Worm (Caenorhabditis elegans) whole organism, mixed stage, embryonic: ENCODE measurements around the gene clc-26.

ENCODE experiments used
- bed-3 ChIP-seq: fragments of 200-800 bp; sonication (Bioruptor generic); optimal IDR thresholded peaks from 3 replicates; lab custom pipeline; 2018; ENCODE audit warnings: mild to moderate bottlenecking, missing genetic modification characterization, moderate library complexity, missing compliant biosample characterization
- blmp-1 ChIP-seq: fragments of 150-350 bp; optimal IDR thresholded peaks from 2 replicates; lab custom pipeline; 2014; ENCODE audit warnings: missing biosample characterization, missing genetic modification characterization
- ceh-43 ChIP-seq: fragments of 200-800 bp; sonication (Bioruptor generic); optimal IDR thresholded peaks from 2 replicates; lab custom pipeline; 2018; ENCODE audit warnings: mild to moderate bottlenecking, missing genetic modification characterization, moderate library complexity, missing compliant biosample characterization
- ceh-83 ChIP-seq: fragments of 200-800 bp; sonication (Bioruptor generic); optimal IDR thresholded peaks from 2 replicates; lab custom pipeline; 2018; ENCODE audit warnings: mild to moderate bottlenecking, missing genetic modification characterization, missing compliant biosample characterization
- ces-1 ChIP-seq: fragments of 150-350 bp; optimal IDR thresholded peaks from 2 replicates; lab custom pipeline; 2014; ENCODE audit warnings: missing biosample characterization, missing genetic modification reagents, missing genetic modification characterization
- cnd-1 ChIP-seq: fragments of 200-800 bp; sonication (Bioruptor generic); optimal IDR thresholded peaks from 2 replicates; lab custom pipeline; 2018; ENCODE audit warnings: mild to moderate bottlenecking, missing genetic modification characterization, missing compliant biosample characterization
- drap-1 ChIP-seq: fragments of 200-800 bp; sonication (Bioruptor generic); optimal IDR thresholded peaks from 3 replicates; lab custom pipeline; 2018; ENCODE audit warnings: mild to moderate bottlenecking, missing genetic modification characterization, missing compliant biosample characterization
- elt-1 ChIP-seq: sonication (generic microtip); optimal IDR thresholded peaks from 2 replicates; lab custom pipeline; 2017; ENCODE audit warnings: missing genetic modification characterization, mild to moderate bottlenecking, missing compliant biosample characterization, antibody characterized with exemption, moderate library complexity, borderline replicate concordance; ENCODE audit not compliant: insufficient read depth
- elt-3 ChIP-seq: fragments of 150-350 bp; optimal IDR thresholded peaks from 2 replicates; lab custom pipeline; 2014; ENCODE audit warnings: missing biosample characterization, missing genetic modification characterization
- flh-1 ChIP-seq: fragments of 200-800 bp; sonication (Bioruptor generic); optimal IDR thresholded peaks from 2 replicates; lab custom pipeline; 2018; ENCODE audit warnings: mild to moderate bottlenecking, missing genetic modification characterization, moderate library complexity, missing compliant biosample characterization
- hlh-1 ChIP-seq: fragments of 150-350 bp; optimal IDR thresholded peaks from 2 replicates; lab custom pipeline; 2014; ENCODE audit warnings: missing biosample characterization, missing genetic modification reagents, missing genetic modification characterization
- lin-13 ChIP-seq: fragments of 150-350 bp; optimal IDR thresholded peaks from 2 replicates; lab custom pipeline; 2014; ENCODE audit warnings: missing biosample characterization, missing genetic modification characterization
- lin-32 ChIP-seq: fragments of 200-800 bp; sonication (Bioruptor generic); optimal IDR thresholded peaks from 2 replicates; lab custom pipeline; 2018; ENCODE audit warnings: mild to moderate bottlenecking, missing genetic modification characterization, missing compliant biosample characterization
- lsy-2 ChIP-seq: fragments of 150-350 bp; optimal IDR thresholded peaks from 2 replicates; lab custom pipeline; 2014; ENCODE audit warnings: missing biosample characterization, missing genetic modification characterization
- mab-5 ChIP-seq: fragments of 150-350 bp; optimal IDR thresholded peaks from 2 replicates; lab custom pipeline; 2014; ENCODE audit warnings: missing biosample characterization, missing genetic modification characterization
- mep-1 ChIP-seq: fragments of 150-350 bp; optimal IDR thresholded peaks from 2 replicates; lab custom pipeline; 2017; ENCODE audit warnings: missing biosample characterization, missing genetic modification reagents, missing genetic modification characterization, inconsistent platforms
- mls-2 ChIP-seq: sonication (generic microtip); optimal IDR thresholded peaks from 2 replicates; lab custom pipeline; 2016; ENCODE audit warnings: mild to moderate bottlenecking, missing genetic modification characterization, moderate library complexity, missing compliant biosample characterization
- nhr-2 ChIP-seq: fragments of 150-350 bp; optimal IDR thresholded peaks from 2 replicates; lab custom pipeline; 2014; ENCODE audit warnings: missing biosample characterization, missing genetic modification characterization
- nhr-237 ChIP-seq: fragments of 150-350 bp; optimal IDR thresholded peaks from 2 replicates; lab custom pipeline; 2014; ENCODE audit warnings: missing biosample characterization, missing genetic modification characterization
- nhr-28 ChIP-seq: fragments of 150-350 bp; optimal IDR thresholded peaks from 2 replicates; lab custom pipeline; 2014; ENCODE audit warnings: missing biosample characterization, missing genetic modification characterization
- nhr-76 ChIP-seq: sonication (generic microtip); optimal IDR thresholded peaks from 2 replicates; lab custom pipeline; 2017; ENCODE audit warnings: missing biosample characterization, missing genetic modification characterization
- pha-4 ChIP-seq: fragments of 150-350 bp; optimal IDR thresholded peaks from 2 replicates; lab custom pipeline; 2018; ENCODE audit warnings: missing biosample characterization, missing genetic modification reagents, missing genetic modification characterization
- sem-2 ChIP-seq: fragments of 200-800 bp; sonication (Bioruptor generic); optimal IDR thresholded peaks from 2 replicates; lab custom pipeline; 2018; ENCODE audit warnings: mild to moderate bottlenecking, missing genetic modification characterization, missing compliant biosample characterization
- snpc-4 ChIP-seq: fragments of 150-350 bp; optimal IDR thresholded peaks from 2 replicates; lab custom pipeline; 2014; ENCODE audit warnings: missing biosample characterization, missing genetic modification characterization
- sptf-1 ChIP-seq: sonication (generic microtip); optimal IDR thresholded peaks from 2 replicates; lab custom pipeline; 2017; ENCODE audit warnings: mild to moderate bottlenecking, missing genetic modification characterization, moderate library complexity, missing compliant biosample characterization
- tbx-8 ChIP-seq: fragments of 200-800 bp; sonication (Bioruptor generic); optimal IDR thresholded peaks from 2 replicates; lab custom pipeline; 2018; ENCODE audit warnings: mild to moderate bottlenecking, missing genetic modification characterization, moderate library complexity, missing compliant biosample characterization
- unc-120 ChIP-seq: sonication (generic microtip); optimal IDR thresholded peaks from 2 replicates; lab custom pipeline; 2017; ENCODE audit warnings: missing genetic modification characterization, missing compliant biosample characterization; ENCODE audit not compliant: poor library complexity, severe bottlenecking
- unc-39 ChIP-seq: fragments of 150-350 bp; optimal IDR thresholded peaks from 2 replicates; lab custom pipeline; 2014; ENCODE audit warnings: missing biosample characterization, missing genetic modification characterization
- unc-62 ChIP-seq: fragments of 150-350 bp; optimal IDR thresholded peaks from 2 replicates; lab custom pipeline; 2014; ENCODE audit warnings: missing biosample characterization, missing genetic modification reagents, missing genetic modification characterization
- zip-8 ChIP-seq: fragments of 150-350 bp; optimal IDR thresholded peaks from 2 replicates; lab custom pipeline; 2014; ENCODE audit warnings: missing biosample characterization, missing genetic modification characterization
- ztf-11 ChIP-seq: fragments of 150-350 bp; optimal IDR thresholded peaks from 2 replicates; lab custom pipeline; 2014; ENCODE audit warnings: missing biosample characterization, missing genetic modification characterization

The clc-26 gene

ce11 chrIII:1028233-1028632, 2.6 kb downstream of the clc-26 start:
- TF ChIP-seq unc-62 = no peak
- TF ChIP-seq sem-2 (GFP tag; lab: Kevin White, UChicago) = no peak
- no peak for TF ChIP-seq nhr-237 (tag; lab: Kevin White, UChicago)
- TF ChIP-seq unc-120 = no peak
- TF ChIP-seq elt-3 = no peak
- TF ChIP-seq elt-1 (tag; lab: Kevin White, UChicago) = no peak
- no peak for TF ChIP-seq hlh-1
- TF ChIP-seq lin-13 (tag; lab: Kevin White, UChicago) = no peak
- TF ChIP-seq ztf-11 (tag; lab: Kevin White, UChicago) = no peak
- no peak for TF ChIP-seq pha-4
- TF ChIP-seq blmp-1 (tag; lab: Kevin White, UChicago) = no peak
- TF ChIP-seq zip-8 = no peak
- TF ChIP-seq tbx-8 (GFP tag; lab: Kevin White, UChicago) = no peak
- TF ChIP-seq lsy-2 (tag; lab: Kevin White, UChicago) = no peak
- TF ChIP-seq mep-1 (tag; lab: Kevin White, UChicago) = no peak
- no peak for TF ChIP-seq snpc-4 (tag; lab: Kevin White, UChicago)
- no peak for TF ChIP-seq nhr-2 (tag; lab: Kevin White, UChicago)
- no peak for TF ChIP-seq nhr-28 (tag; lab: Kevin White, UChicago)
- TF ChIP-seq sptf-1 (tag; lab: Kevin White, UChicago) = no peak

DNA sequence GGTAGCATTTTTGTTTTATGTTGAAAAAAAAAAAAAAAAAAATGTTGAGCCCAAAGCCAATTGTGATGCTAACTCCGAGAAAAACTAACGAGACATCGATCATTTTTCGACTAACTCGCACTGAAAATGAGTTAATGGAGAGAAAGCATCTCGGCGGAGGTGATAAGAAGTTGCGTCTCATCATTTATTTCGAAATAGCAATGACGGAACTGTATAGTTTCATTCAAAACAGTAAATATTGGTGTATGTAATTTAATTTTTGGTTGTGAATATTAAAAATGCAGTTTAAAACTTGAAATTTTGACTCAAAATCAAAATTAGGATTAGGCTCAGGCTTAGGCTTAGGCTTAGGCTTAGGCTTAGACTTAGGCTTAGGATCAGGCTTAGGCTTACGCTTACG, 4.6 kb downstream of the clc-26 start, which contains the start of gene clc-25:
Gene clc-25 (minus strand): TSS at position 101 of the 400 bp plus-strand sequence.
- TF ChIP-seq mep-1 (tag; lab: Kevin White, UChicago) (no peak), bed-3 (GFP tag; lab: Kevin White, UChicago) (no peak), sem-2 (GFP tag; lab: Kevin White, UChicago) (no peak), zip-8 (no peak), tbx-8 (GFP tag; lab: Kevin White, UChicago) (no peak), hlh-1 (no peak), sptf-1 (tag; lab: Kevin White, UChicago) (no peak), lin-32 (GFP tag; lab: Kevin White, UChicago) (no peak)

ce11 chrIII:1020732-1021131, 10.1 kb downstream of the clc-26 start, which contains the start of gene clc-23:
TSS of gene clc-23 (plus strand) at chrIII:1020954.
- TF ChIP-seq tbx-8 (GFP tag; lab: Kevin White, UChicago) (no peak), pha-4 (no peak), elt-3 (no peak), flh-1 (GFP tag; lab: Kevin White, UChicago) (no peak), snpc-4 (tag; lab: Kevin White, UChicago) (no peak), mls-2 (tag; lab: Kevin White, UChicago) (no peak), ces-1 (no peak), drap-1 (GFP tag; lab: Kevin White, UChicago) (no peak), ceh-83 (GFP tag; lab: Kevin White, UChicago) (no peak), unc-62 (no peak), sem-2 (GFP tag; lab: Kevin White, UChicago) (no peak), lin-13 (tag; lab: Kevin White, UChicago) (no peak), ztf-11 (tag; lab: Kevin White, UChicago) (no peak), unc-39 (tag; lab: Kevin White, UChicago) (no peak), mab-5 (no peak), elt-1 (tag; lab: Kevin White, UChicago) (no peak), nhr-76 (tag; lab: Kevin White, UChicago) (no peak), hlh-1 (no peak), unc-120 (no peak), bed-3 (GFP tag; lab: Kevin White, UChicago) (no peak)

ce11 chrIII:1016080-1016479, 14.8 kb downstream of the clc-26 start, which contains the start of gene Y34F4.3:
TSS of gene Y34F4.3 (minus strand) at chrIII:1016180.
- TF ChIP-seq elt-3 = no peak
- TF ChIP-seq mep-1 (tag; lab: Kevin White, UChicago) = no peak
- TF ChIP-seq drap-1 (GFP tag; lab: Kevin White, UChicago) = no peak
- TF ChIP-seq ceh-43 (GFP tag; lab: Kevin White, UChicago) = no peak
- TF ChIP-seq unc-62 = no peak
- no peak for TF ChIP-seq tbx-8 (GFP tag; lab: Kevin White, UChicago)
- no peak for TF ChIP-seq blmp-1 (tag; lab: Kevin White, UChicago)
- TF ChIP-seq nhr-76 (tag; lab: Kevin White, UChicago) = no peak

- TF ChIP-seq cnd-1 (tag; lab: Kevin White, UChicago) (no peak), lsy-2 (tag; lab: Kevin White, UChicago) (no peak), blmp-1 (tag; lab: Kevin White, UChicago) (no peak), ceh-83 (GFP tag; lab: Kevin White, UChicago) (no peak), unc-39 (tag; lab: Kevin White, UChicago) (no peak), flh-1 (GFP tag; lab: Kevin White, UChicago) (no peak), drap-1 (GFP tag; lab: Kevin White, UChicago) (no peak)
- TF ChIP-seq, all 35 proteins: peak for 0
Measured at ce11 chrIII:1009775-1010174, 21.1 kb downstream of the clc-26 start, which contains the start of gene clc-24. TSS of gene clc-24 (plus strand) at chrIII:1010037.
